Fruit fly (Drosophila melanogaster) whole organism, embryonic: ENCODE data around the gene p24-1.

Experiments used
- ATbp ChIP-seq: fragments of 200-800 bp; sonication (Bioruptor generic); optimal IDR thresholded peaks from 2 replicates; lab custom pipeline; 2017; ENCODE audit warnings: missing biosample characterization, mild to moderate bottlenecking, missing genetic modification characterization, missing genetic modification reagents
- Awh ChIP-seq: fragments of 200-800 bp; sonication (Bioruptor generic); IDR thresholded peaks from 2 replicates; pipeline ENCODE4, ENCODE4 v1.3.6; 2022; ENCODE audit warnings: missing biosample characterization, missing genetic modification characterization
- CG10267 ChIP-seq: fragments of 200-800 bp; sonication (Bioruptor generic); optimal IDR thresholded peaks from 2 replicates; lab custom pipeline; 2018; ENCODE audit warnings: missing biosample characterization, mild to moderate bottlenecking, missing genetic modification characterization, moderate library complexity
- CG11247 ChIP-seq: fragments of 200-800 bp; sonication (Bioruptor generic); IDR thresholded peaks from 2 replicates; pipeline ENCODE4 v1.3.6; 2022; ENCODE audit warnings: missing biosample characterization, missing genetic modification characterization
- CG12155 ChIP-seq: fragments of 200-800 bp; sonication (Bioruptor generic); optimal IDR thresholded peaks from 3 replicates; lab custom pipeline; 2016; ENCODE audit warnings: missing biosample characterization, missing genetic modification characterization
- CG12659 ChIP-seq: fragments of 200-800 bp; sonication (Bioruptor generic); optimal IDR thresholded peaks from 3 replicates; lab custom pipeline; 2017; ENCODE audit warnings: mild to moderate bottlenecking, missing biosample characterization, missing genetic modification reagents, missing genetic modification characterization
- CG17568 ChIP-seq: fragments of 200-800 bp; sonication (Bioruptor generic); optimal IDR thresholded peaks from 2 replicates; lab custom pipeline; 2018; ENCODE audit warnings: missing biosample characterization, mild to moderate bottlenecking, missing genetic modification characterization, moderate library complexity
- CG17612 ChIP-seq: fragments of 200-800 bp; sonication (Bioruptor generic); IDR thresholded peaks from 2 replicates; pipeline ENCODE4 v1.3.6; 2022; ENCODE audit warnings: missing biosample characterization, missing genetic modification characterization
- CG18262 ChIP-seq: fragments of 200-800 bp; optimal IDR thresholded peaks from 3 replicates; lab custom pipeline; 2019; ENCODE audit warnings: missing biosample characterization, mild to moderate bottlenecking, missing genetic modification characterization, moderate library complexity
- CG18599 ChIP-seq: fragments of 200-800 bp; sonication (Bioruptor generic); optimal IDR thresholded peaks from 3 replicates; lab custom pipeline; 2017; ENCODE audit warnings: missing biosample characterization, missing genetic modification characterization, mild to moderate bottlenecking, moderate library complexity, missing genetic modification reagents
- CG2889 ChIP-seq: fragments of 200-800 bp; sonication (Bioruptor generic); IDR thresholded peaks from 3 replicates; pipeline ENCODE4 v1.3.6; 2022; ENCODE audit warnings: missing biosample characterization, missing genetic modification characterization
- CG34422 ChIP-seq: fragments of 200-800 bp; sonication (Bioruptor generic); IDR thresholded peaks from 3 replicates; pipeline ENCODE4 v1.3.6; 2022; ENCODE audit warnings: missing biosample characterization, missing genetic modification characterization
- CG3995 ChIP-seq: fragments of 200-800 bp; sonication (Bioruptor generic); optimal IDR thresholded peaks from 3 replicates; lab custom pipeline; 2016; ENCODE audit warnings: missing biosample characterization, missing genetic modification characterization
- CG4282 ChIP-seq: fragments of 200-800 bp; sonication (Bioruptor generic); optimal IDR thresholded peaks from 2 replicates; lab custom pipeline; 2016; ENCODE audit warnings: missing biosample characterization, missing genetic modification characterization
- CG6683 ChIP-seq: fragments of 200-800 bp; sonication (Bioruptor generic); optimal IDR thresholded peaks from 2 replicates; lab custom pipeline; 2017; ENCODE audit warnings: missing biosample characterization, mild to moderate bottlenecking, missing genetic modification characterization, missing genetic modification reagents
- CG6813 ChIP-seq: fragments of 200-800 bp; sonication (Bioruptor generic); optimal IDR thresholded peaks from 2 replicates; lab custom pipeline; 2017; ENCODE audit warnings: missing biosample characterization, missing genetic modification characterization, mild to moderate bottlenecking, moderate library complexity, missing genetic modification reagents
- CG7271 ChIP-seq: fragments of 200-800 bp; sonication (Bioruptor generic); optimal IDR thresholded peaks from 2 replicates; lab custom pipeline; 2018; ENCODE audit warnings: missing biosample characterization, mild to moderate bottlenecking, missing genetic modification characterization, moderate library complexity
- CG7745 ChIP-seq: fragments of 200-800 bp; sonication (Bioruptor generic); optimal IDR thresholded peaks from 2 replicates; lab custom pipeline; 2018; ENCODE audit warnings: missing biosample characterization, mild to moderate bottlenecking, missing genetic modification characterization, moderate library complexity
- CG8944 ChIP-seq: fragments of 200-800 bp; sonication (Bioruptor generic); optimal IDR thresholded peaks from 3 replicates; lab custom pipeline; 2016; ENCODE audit warnings: missing biosample characterization, missing genetic modification characterization
- D ChIP-seq, 2 experiments: fragments of 200-800 bp in 1 of 2; fragments of >200 bp in 1 of 2; sonication (Bioruptor generic) in 1 of 2; optimal IDR thresholded peaks; 2 replicates in 1 of 2; 3 replicates in 1 of 2; lab custom pipeline; 2017; ENCODE audit warnings: mild to moderate bottlenecking in 1 of 2, missing biosample characterization in 1 of 2, missing genetic modification characterization in 1 of 2, missing genetic modification reagents in 1 of 2
- D19A ChIP-seq: fragments of 200-800 bp; optimal IDR thresholded peaks from 3 replicates; lab custom pipeline; 2019; ENCODE audit warnings: missing biosample characterization, mild to moderate bottlenecking, missing genetic modification characterization, moderate library complexity
- Doc3 ChIP-seq: fragments of 200-800 bp; sonication (Bioruptor generic); IDR thresholded peaks from 3 replicates; pipeline ENCODE4 v1.3.6; 2022; ENCODE audit warnings: missing biosample characterization, missing genetic modification characterization; ENCODE audit not compliant: partially characterized antibody
- Fer3 ChIP-seq: fragments of 200-800 bp; sonication (Bioruptor generic); optimal IDR thresholded peaks from 2 replicates; lab custom pipeline; 2018; ENCODE audit warnings: missing biosample characterization, mild to moderate bottlenecking, missing genetic modification characterization, moderate library complexity
- HLHmδ ChIP-seq: fragments of 200-800 bp; sonication (Bioruptor generic); optimal IDR thresholded peaks from 2 replicates; lab custom pipeline; 2018; ENCODE audit warnings: missing biosample characterization, mild to moderate bottlenecking, missing genetic modification characterization, moderate library complexity
- Hr78 ChIP-seq, 2 experiments: fragments of 200-800 bp in 1 of 2; fragments of >200 bp in 1 of 2; sonication (Bioruptor generic) in 1 of 2; optimal IDR thresholded peaks; 2 replicates each; lab custom pipeline; 2017 to 2019; ENCODE audit warnings: missing biosample characterization in 2 of 2, missing genetic modification characterization in 2 of 2, mild to moderate bottlenecking in 1 of 2, moderate library complexity in 1 of 2
- Mad ChIP-seq: fragments of 200-800 bp; sonication (Bioruptor generic); optimal IDR thresholded peaks from 2 replicates; lab custom pipeline; 2016; ENCODE audit warnings: missing biosample characterization, missing genetic modification characterization
- Med ChIP-seq: fragments of 200-800 bp; sonication (Bioruptor generic); peaks from one replicate; lab custom pipeline; 2016; ENCODE audit warnings: missing biosample characterization, missing genetic modification characterization, mild to moderate bottlenecking, inconsistent platforms, moderate library complexity
- Side ChIP-seq: fragments of 200-800 bp; sonication (Bioruptor generic); optimal IDR thresholded peaks from 2 replicates; lab custom pipeline; 2016; ENCODE audit warnings: missing biosample characterization, missing genetic modification characterization
- Xrp1 ChIP-seq: fragments of 200-800 bp; sonication (Bioruptor generic); IDR thresholded peaks from 2 replicates; pipeline ENCODE4 v1.3.6; 2022; ENCODE audit warnings: missing biosample characterization, missing genetic modification characterization
- ap ChIP-seq: fragments of 200-800 bp; sonication (Bioruptor generic); IDR thresholded peaks from 2 replicates; pipeline ENCODE4 v1.3.6; 2022; ENCODE audit warnings: missing biosample characterization, missing genetic modification characterization
- bowl ChIP-seq: fragments of 200-800 bp; sonication (Bioruptor generic); IDR thresholded peaks from 2 replicates; pipeline ENCODE4 v1.3.6; 2022; ENCODE audit warnings: missing biosample characterization, missing genetic modification characterization
- dimm ChIP-seq: fragments of 200-800 bp; sonication (Bioruptor generic); IDR thresholded peaks from 2 replicates; pipeline ENCODE4 v1.3.6; 2022; ENCODE audit warnings: missing biosample characterization, missing genetic modification characterization
- emc ChIP-seq: fragments of 200-800 bp; sonication (Bioruptor generic); optimal IDR thresholded peaks from 2 replicates; lab custom pipeline; 2016; ENCODE audit warnings: missing biosample characterization, missing genetic modification characterization
- eve ChIP-seq, 2 experiments: fragments of >200 bp; optimal IDR thresholded peaks; 2 replicates each; lab custom pipeline; 2017; ENCODE audit warnings: missing biosample characterization in 2 of 2, missing genetic modification characterization in 2 of 2
- exex ChIP-seq: fragments of 200-800 bp; sonication (Bioruptor generic); optimal IDR thresholded peaks from 4 replicates; lab custom pipeline; 2018; ENCODE audit warnings: missing biosample characterization, mild to moderate bottlenecking, missing genetic modification characterization, moderate library complexity
- fd96Cb ChIP-seq: fragments of 200-800 bp; sonication (Bioruptor generic); optimal IDR thresholded peaks from 2 replicates; lab custom pipeline; 2018; ENCODE audit warnings: missing biosample characterization, mild to moderate bottlenecking, missing genetic modification characterization, moderate library complexity
- gem ChIP-seq: fragments of 200-800 bp; sonication (Bioruptor generic); optimal IDR thresholded peaks from 2 replicates; lab custom pipeline; 2019; ENCODE audit warnings: missing biosample characterization, mild to moderate bottlenecking, missing genetic modification characterization, moderate library complexity
- gro ChIP-seq: fragments of 200-800 bp; sonication (Bioruptor generic); optimal IDR thresholded peaks from 2 replicates; lab custom pipeline; 2016; ENCODE audit warnings: missing biosample characterization, missing genetic modification characterization
- gsb-n ChIP-seq: fragments of 200-800 bp; sonication (Bioruptor generic); optimal IDR thresholded peaks from 3 replicates; lab custom pipeline; 2018; ENCODE audit warnings: missing biosample characterization, mild to moderate bottlenecking, missing genetic modification characterization
- hkb ChIP-seq, 2 experiments: fragments of 200-800 bp in 1 of 2; fragments of >200 bp in 1 of 2; sonication (Bioruptor generic) in 1 of 2; IDR thresholded peaks in 1 of 2; optimal IDR thresholded peaks in 1 of 2; 2 replicates each; pipeline versions ENCODE4 v1.3.6 to Lab custom; 2017 to 2022; ENCODE audit warnings: missing biosample characterization in 1 of 2, missing genetic modification characterization in 1 of 2
- odd ChIP-seq: fragments of 200-800 bp; sonication (Bioruptor generic); optimal IDR thresholded peaks from 2 replicates; lab custom pipeline; 2017; ENCODE audit warnings: missing biosample characterization, mild to moderate bottlenecking, missing genetic modification characterization
- onecut ChIP-seq: fragments of 200-800 bp; sonication (Bioruptor generic); IDR thresholded peaks from 2 replicates; pipeline ENCODE4 v1.3.6; 2022; ENCODE audit warnings: missing biosample characterization, missing genetic modification characterization
- prd ChIP-seq, 3 experiments: fragments of >200 bp in 2 of 3; fragments of 200-800 bp in 1 of 3; sonication (Bioruptor generic) in 1 of 3; optimal IDR thresholded peaks in 2 of 3; IDR thresholded peaks in 1 of 3; 2 replicates in 2 of 3; 3 replicates in 1 of 3; pipeline versions ENCODE4 v1.3.6 to Lab custom; 2017 to 2022; ENCODE audit warnings: missing biosample characterization in 1 of 3, missing genetic modification characterization in 1 of 3
- ranshi ChIP-seq: fragments of 200-800 bp; sonication (Bioruptor generic); IDR thresholded peaks from 2 replicates; pipeline ENCODE4 v1.3.6; 2022; ENCODE audit warnings: missing biosample characterization, missing genetic modification characterization
- ro ChIP-seq: fragments of 200-800 bp; sonication (Bioruptor generic); IDR thresholded peaks from 2 replicates; pipeline ENCODE4 v1.3.6; 2022; ENCODE audit warnings: missing biosample characterization, missing genetic modification characterization
- salm ChIP-seq: fragments of 200-800 bp; sonication (Bioruptor generic); optimal IDR thresholded peaks from 2 replicates; lab custom pipeline; 2018; ENCODE audit warnings: missing biosample characterization, mild to moderate bottlenecking, missing genetic modification characterization
- sc ChIP-seq, 3 experiments: fragments of >200 bp in 2 of 3; fragments of 200-800 bp in 1 of 3; sonication (Bioruptor generic) in 1 of 3; optimal IDR thresholded peaks; 2 replicates in 2 of 3; 3 replicates in 1 of 3; lab custom pipeline; 2017; ENCODE audit warnings: mild to moderate bottlenecking in 1 of 3, missing biosample characterization in 1 of 3, missing genetic modification characterization in 1 of 3, missing genetic modification reagents in 1 of 3
- sens-2 ChIP-seq: fragments of 200-800 bp; sonication (Bioruptor generic); IDR thresholded peaks from 2 replicates; pipeline ENCODE4 v1.3.6; 2022; ENCODE audit warnings: missing biosample characterization, missing genetic modification characterization
- toy ChIP-seq: fragments of 200-800 bp; sonication (Bioruptor generic); IDR thresholded peaks from 2 replicates; pipeline ENCODE4 v1.3.6; 2022; ENCODE audit warnings: missing biosample characterization, missing genetic modification characterization

The p24-1 gene

DNA sequence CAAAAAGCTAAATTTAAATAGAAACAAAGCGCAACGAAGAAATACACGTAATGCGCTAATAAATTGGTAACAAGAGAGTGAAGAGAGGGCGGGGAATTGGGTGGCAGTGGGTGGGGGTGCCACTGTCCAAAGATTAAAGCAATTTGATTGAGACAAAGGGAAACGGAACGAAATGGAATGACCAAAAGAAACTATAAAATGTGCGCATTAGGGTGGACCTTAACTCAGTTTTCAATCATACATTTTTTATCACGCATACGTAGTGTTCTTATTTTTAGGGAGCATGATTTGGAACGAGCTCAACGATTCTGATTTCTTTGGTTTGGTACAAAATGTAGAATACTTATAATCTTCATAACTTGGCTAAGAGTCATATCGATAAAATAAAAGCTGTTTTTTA lies 30.4 kb downstream of the p24-1 start (continued):
- TF ChIP-seq CG12659: no peak
- TF ChIP-seq salm (tag; lab: Kevin White, UChicago): no peak
- no peak for TF ChIP-seq gem
- no peak for TF ChIP-seq Hr78 (GFP tag; optimal IDR thresholded peaks at IDR 0.05; lab: Kevin White, UChicago)
- no peak for TF ChIP-seq Doc3 (GFP tag; lab: Robert Waterston, UW)
- TF ChIP-seq emc (GFP tag; lab: Kevin White, UChicago): no peak
- TF ChIP-seq toy: no peak
- no peak for TF ChIP-seq ro (GFP tag; lab: Robert Waterston, UW)
- no peak for TF ChIP-seq sens-2 (GFP tag; lab: Robert Waterston, UW)
- no peak for TF ChIP-seq odd (GFP tag; lab: Kevin White, UChicago)
- TF ChIP-seq D19A (tag; lab: Kevin White, UChicago): peak; percentile 21
- no peak for TF ChIP-seq eve (GFP tag; optimal IDR thresholded peaks at IDR 0.05; lab: Kevin White, UChicago)
- no peak for TF ChIP-seq CG11247 (GFP tag; lab: Robert Waterston, UW)
- no peak for TF ChIP-seq CG6813 (GFP tag; lab: Kevin White, UChicago)
- TF ChIP-seq CG6683 (GFP tag; lab: Kevin White, UChicago): no peak
- no peak for TF ChIP-seq Side (GFP tag; lab: Kevin White, UChicago)
- TF ChIP-seq HLHmδ (GFP tag; lab: Kevin White, UChicago): no peak
- TF ChIP-seq ATbp (GFP tag; lab: Kevin White, UChicago): no peak
- TF ChIP-seq CG17568 (GFP tag; lab: Kevin White, UChicago): no peak
- TF ChIP-seq CG34422 (GFP tag; lab: Robert Waterston, UW): 0 out of 3 replicates have a peak, but pooled peaks have one; percentile 30
- no peak for TF ChIP-seq exex
- TF ChIP-seq Mad (GFP tag; lab: Kevin White, UChicago): no peak
- no peak for TF ChIP-seq CG7271 (tag; lab: Kevin White, UChicago)
- no peak for TF ChIP-seq D (optimal IDR thresholded peaks at IDR 0.05; lab: Kevin White, UChicago)
- TF ChIP-seq D (GFP tag; optimal IDR thresholded peaks at IDR 0.05; lab: Kevin White, UChicago): no peak
- 0 out of 2 replicates have a peak, but pooled peaks have one; percentile 13 for TF ChIP-seq Awh (GFP tag; lab: Robert Waterston, UW)
- peak; percentile 11; the same call in 1 of the 2 replicates for TF ChIP-seq onecut (GFP tag; lab: Robert Waterston, UW)
- peak; percentile 74 for TF ChIP-seq Med (GFP tag; lab: Kevin White, UChicago)
- TF ChIP-seq gsb-n (tag; lab: Kevin White, UChicago): no peak
- TF ChIP-seq sc (optimal IDR thresholded peaks at IDR 0.05; lab: Kevin White, UChicago): no peak
- TF ChIP-seq sc (GFP tag; optimal IDR thresholded peaks at IDR 0.05; lab: Kevin White, UChicago): no peak
- no peak for TF ChIP-seq CG12155 (GFP tag; lab: Kevin White, UChicago)
- TF ChIP-seq CG18599 (GFP tag; lab: Kevin White, UChicago): peak; percentile 14
- TF ChIP-seq dimm (GFP tag; lab: Robert Waterston, UW): no peak
- TF ChIP-seq Xrp1 (GFP tag; lab: Robert Waterston, UW): no peak
- TF ChIP-seq gro (GFP tag; lab: Kevin White, UChicago): no peak
- no peak for TF ChIP-seq hkb (optimal IDR thresholded peaks at IDR 0.05; lab: Kevin White, UChicago)
- TF ChIP-seq hkb (GFP tag; IDR thresholded peaks at IDR 0.05; lab: Robert Waterston, UW): no peak
- no peak for TF ChIP-seq ap (GFP tag; lab: Robert Waterston, UW)
- TF ChIP-seq CG8944 (GFP tag; lab: Kevin White, UChicago): no peak
- no peak for TF ChIP-seq Fer3 (tag; lab: Kevin White, UChicago)
- TF ChIP-seq ranshi (GFP tag; lab: Robert Waterston, UW): no peak
- no peak for TF ChIP-seq CG17612 (GFP tag; lab: Robert Waterston, UW)
- no peak for TF ChIP-seq CG2889 (GFP tag; lab: Robert Waterston, UW)
- TF ChIP-seq CG10267 (tag; lab: Kevin White, UChicago): no peak
- peak; percentile 10 for TF ChIP-seq CG18262
- no peak for TF ChIP-seq CG3995 (GFP tag; lab: Kevin White, UChicago)
- no peak for TF ChIP-seq CG4282 (GFP tag; lab: Kevin White, UChicago)
- TF ChIP-seq fd96Cb: no peak
- no peak for TF ChIP-seq bowl (GFP tag; lab: Robert Waterston, UW)
- TF ChIP-seq prd (optimal IDR thresholded peaks at IDR 0.05; lab: Kevin White, UChicago): no peak
- no peak for TF ChIP-seq prd (GFP tag; IDR thresholded peaks at IDR 0.05; lab: Robert Waterston, UW)
- no peak for TF ChIP-seq CG7745 (tag; lab: Kevin White, UChicago)
